Worm (Caenorhabditis elegans) whole organism, L4 larva: ENCODE results near the gene K08F9.3.

Experiments
- T26A8.4 ChIP-seq: fragments of 200-800 bp; sonication (Bioruptor generic); IDR thresholded peaks from 2 replicates; pipeline ENCODE4 v1.3.6; 2022; ENCODE audit warnings: missing genetic modification characterization, missing compliant biosample characterization
- ama-1 ChIP-seq: fragments of 150-350 bp; optimal IDR thresholded peaks from 2 replicates; lab custom pipeline; 2014; ENCODE audit warnings: inconsistent platforms, mixed read lengths
- ceh-82 ChIP-seq: sonication (generic microtip); optimal IDR thresholded peaks from 2 replicates; lab custom pipeline; 2017; ENCODE audit warnings: missing biosample characterization, missing genetic modification characterization
- lin-13 ChIP-seq: fragments of 150-350 bp; optimal IDR thresholded peaks from 2 replicates; lab custom pipeline; 2014; ENCODE audit warnings: missing biosample characterization, missing genetic modification reagents, missing genetic modification characterization
- lin-38 ChIP-seq: fragments of 200-800 bp; sonication (Bioruptor generic); IDR thresholded peaks from 2 replicates; pipeline ENCODE4 v1.3.6; 2022; ENCODE audit warnings: missing genetic modification reagents, missing genetic modification characterization, missing compliant biosample characterization
- mdl-1 ChIP-seq, 2 experiments: fragments of 150-350 bp in 1 of 2; sonication (generic microtip) in 1 of 2; optimal IDR thresholded peaks; 2 replicates each; lab custom pipeline; 2014 to 2017; ENCODE audit warnings: missing biosample characterization in 2 of 2, missing genetic modification characterization in 2 of 2
- nhr-11 ChIP-seq: fragments of 150-350 bp; optimal IDR thresholded peaks from 2 replicates; lab custom pipeline; 2014; ENCODE audit warnings: missing biosample characterization, missing genetic modification characterization
- nhr-25 ChIP-seq: sonication (generic microtip); optimal IDR thresholded peaks from 2 replicates; lab custom pipeline; 2017; ENCODE audit warnings: missing genetic modification characterization, mild to moderate bottlenecking, missing compliant biosample characterization, antibody characterized with exemption, moderate library complexity, borderline replicate concordance; ENCODE audit not compliant: insufficient read depth
- pqm-1 ChIP-seq: sonication (generic microtip); optimal IDR thresholded peaks from 2 replicates; lab custom pipeline; 2017; ENCODE audit warnings: missing biosample characterization, missing genetic modification characterization
- unc-130 ChIP-seq: sonication (generic microtip); optimal IDR thresholded peaks from 2 replicates; lab custom pipeline; 2016; ENCODE audit warnings: missing genetic modification reagents, missing genetic modification characterization, missing compliant biosample characterization
- unc-39 ChIP-seq: sonication (generic microtip); optimal IDR thresholded peaks from 2 replicates; lab custom pipeline; 2017; ENCODE audit warnings: missing biosample characterization, missing genetic modification characterization

DNA sequence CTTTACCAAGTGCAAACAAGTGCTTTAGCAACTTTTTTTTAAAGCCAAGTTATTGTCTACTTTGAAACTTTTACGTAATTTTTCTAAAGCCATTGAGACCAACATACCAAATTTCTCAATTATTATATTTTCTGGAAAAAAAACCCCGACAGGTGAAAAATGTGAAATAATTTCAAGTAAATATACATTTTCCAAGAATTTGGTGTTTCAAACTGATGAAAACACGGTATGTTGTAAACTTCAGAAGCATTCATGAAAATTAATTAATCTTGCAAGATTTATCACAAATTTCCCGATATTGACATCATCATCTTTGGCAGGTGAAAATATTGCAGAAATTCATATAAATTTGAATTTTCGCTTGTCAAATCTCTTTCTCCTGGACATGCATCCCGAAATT, 22.4 kb downstream of the K08F9.3 start, which contains the start of gene srz-11:
- TF ChIP-seq nhr-11 (tag; lab: Kevin White, UChicago) (no peak), unc-130 (GFP tag; lab: Kevin White, UChicago) (no peak), lin-38 (GFP tag; lab: Robert Waterston, UW) (no peak), lin-13 (no peak), ama-1 (no peak), mdl-1 (tag; optimal IDR thresholded peaks at IDR 0.05; lab: Kevin White, UChicago) (no peak), pqm-1 (tag; lab: Kevin White, UChicago) (no peak), T26A8.4 (GFP tag; lab: Robert Waterston, UW) (no peak), unc-39 (no peak), nhr-25 (tag; lab: Kevin White, UChicago) (no peak), ceh-82 (no peak)
